Worm (Caenorhabditis elegans) whole organism, L3 larva: Measurements from ENCODE around the gene slcf-1.

Experiments
- R02D3.7 ChIP-seq: fragments of 150-350 bp; optimal IDR thresholded peaks from 2 replicates; lab custom pipeline; 2014; ENCODE audit warnings: missing biosample characterization, missing genetic modification characterization
- ZK546.5 ChIP-seq: sonication (generic microtip); optimal IDR thresholded peaks from 2 replicates; lab custom pipeline; 2017; ENCODE audit warnings: missing biosample characterization, missing genetic modification characterization
- aly-2 ChIP-seq: fragments of 150-350 bp; optimal IDR thresholded peaks from 2 replicates; lab custom pipeline; 2014; ENCODE audit warnings: missing biosample characterization, missing genetic modification characterization
- ama-1 ChIP-seq: fragments of 150-350 bp; optimal IDR thresholded peaks from 2 replicates; lab custom pipeline; 2018
- ceh-16 ChIP-seq: sonication (generic microtip); optimal IDR thresholded peaks from 2 replicates; lab custom pipeline; 2017; ENCODE audit warnings: missing biosample characterization, missing genetic modification characterization
- ceh-28 ChIP-seq: fragments of 150-350 bp; optimal IDR thresholded peaks from 2 replicates; lab custom pipeline; 2014; ENCODE audit warnings: missing biosample characterization, missing genetic modification reagents, missing genetic modification characterization
- ceh-82 ChIP-seq: fragments of 150-350 bp; optimal IDR thresholded peaks from 2 replicates; lab custom pipeline; 2014; ENCODE audit warnings: missing biosample characterization, missing genetic modification characterization
- ceh-9 ChIP-seq: sonication (generic microtip); optimal IDR thresholded peaks from 2 replicates; lab custom pipeline; 2018; ENCODE audit warnings: missing biosample characterization, missing genetic modification characterization
- daf-12 ChIP-seq: fragments of 150-350 bp; optimal IDR thresholded peaks from 2 replicates; lab custom pipeline; 2014; ENCODE audit warnings: missing biosample characterization, missing genetic modification reagents, missing genetic modification characterization
- egl-27 ChIP-seq: sonication (generic microtip); optimal IDR thresholded peaks from 4 replicates; lab custom pipeline; 2017; ENCODE audit warnings: missing biosample characterization, missing genetic modification reagents, missing genetic modification characterization
- egl-5 ChIP-seq: fragments of 150-350 bp; optimal IDR thresholded peaks from 2 replicates; lab custom pipeline; 2017; ENCODE audit warnings: missing biosample characterization, missing genetic modification reagents, missing genetic modification characterization, inconsistent platforms
- elt-1 ChIP-seq: fragments of 150-350 bp; optimal IDR thresholded peaks from 2 replicates; lab custom pipeline; 2014; ENCODE audit warnings: missing biosample characterization, missing genetic modification characterization
- elt-2 ChIP-seq: sonication (generic microtip); optimal IDR thresholded peaks from 2 replicates; lab custom pipeline; 2016; ENCODE audit warnings: missing genetic modification reagents, mild to moderate bottlenecking, missing genetic modification characterization, missing compliant biosample characterization
- elt-3 ChIP-seq, 3 experiments: fragments of 150-350 bp in 1 of 3; sonication (generic microtip) in 2 of 3; optimal IDR thresholded peaks; 2 replicates in 2 of 3; 4 replicates in 1 of 3; lab custom pipeline; 2014 to 2017; ENCODE audit warnings: missing biosample characterization in 3 of 3, missing genetic modification characterization in 3 of 3
- eor-1 ChIP-seq, 2 experiments: fragments of 150-350 bp; optimal IDR thresholded peaks; 2 replicates each; lab custom pipeline; 2014 to 2018; ENCODE audit warnings: missing biosample characterization in 2 of 2, missing genetic modification characterization in 2 of 2
- fkh-10 ChIP-seq: sonication (generic microtip); optimal IDR thresholded peaks from 2 replicates; lab custom pipeline; 2017; ENCODE audit warnings: missing biosample characterization, missing genetic modification reagents, missing genetic modification characterization
- fkh-2 ChIP-seq: fragments of 150-350 bp; optimal IDR thresholded peaks from 2 replicates; lab custom pipeline; 2014; ENCODE audit warnings: missing biosample characterization, missing genetic modification reagents, missing genetic modification characterization
- fos-1 ChIP-seq: fragments of 150-350 bp; optimal IDR thresholded peaks from 2 replicates; lab custom pipeline; 2014; ENCODE audit warnings: missing biosample characterization, missing genetic modification characterization
- hmg-11 ChIP-seq: sonication (generic microtip); optimal IDR thresholded peaks from 2 replicates; lab custom pipeline; 2016; ENCODE audit warnings: missing genetic modification characterization, missing compliant biosample characterization
- jun-1 ChIP-seq: fragments of 150-350 bp; optimal IDR thresholded peaks from 2 replicates; lab custom pipeline; 2014; ENCODE audit warnings: missing biosample characterization, missing genetic modification reagents, missing genetic modification characterization
- lin-15B ChIP-seq: fragments of 150-350 bp; optimal IDR thresholded peaks from 2 replicates; lab custom pipeline; 2014; ENCODE audit warnings: missing biosample characterization, missing genetic modification characterization
- lin-39 ChIP-seq: fragments of 150-350 bp; optimal IDR thresholded peaks from 2 replicates; lab custom pipeline; 2018; ENCODE audit warnings: missing biosample characterization, missing genetic modification reagents, missing genetic modification characterization
- lsy-12 ChIP-seq: sonication (generic microtip); optimal IDR thresholded peaks from 2 replicates; lab custom pipeline; 2016; ENCODE audit warnings: mild to moderate bottlenecking, missing genetic modification characterization, missing compliant biosample characterization
- mdl-1 ChIP-seq: fragments of 150-350 bp; optimal IDR thresholded peaks from 2 replicates; lab custom pipeline; 2014; ENCODE audit warnings: missing biosample characterization, missing genetic modification characterization
- mml-1 ChIP-seq: fragments of 150-350 bp; sonication (generic microtip); optimal IDR thresholded peaks from 3 replicates; lab custom pipeline; 2014; ENCODE audit warnings: missing biosample characterization, missing genetic modification characterization
- nfya-1 ChIP-seq: sonication (generic microtip); optimal IDR thresholded peaks from 2 replicates; lab custom pipeline; 2017; ENCODE audit warnings: missing genetic modification characterization, mild to moderate bottlenecking, missing compliant biosample characterization, antibody characterized with exemption, moderate library complexity; ENCODE audit not compliant: insufficient read depth
- nhr-11 ChIP-seq: fragments of 150-350 bp; optimal IDR thresholded peaks from 2 replicates; lab custom pipeline; 2014; ENCODE audit warnings: missing biosample characterization, missing genetic modification characterization
- nhr-12 ChIP-seq: fragments of 150-350 bp; optimal IDR thresholded peaks from 2 replicates; lab custom pipeline; 2014; ENCODE audit warnings: missing biosample characterization, missing genetic modification characterization
- nhr-23 ChIP-seq: fragments of 150-350 bp; optimal IDR thresholded peaks from 2 replicates; lab custom pipeline; 2014; ENCODE audit warnings: missing biosample characterization, missing genetic modification reagents, missing genetic modification characterization
- nhr-237 ChIP-seq: fragments of 150-350 bp; optimal IDR thresholded peaks from 2 replicates; lab custom pipeline; 2014; ENCODE audit warnings: missing biosample characterization, missing genetic modification characterization
- nhr-25 ChIP-seq: sonication (generic microtip); optimal IDR thresholded peaks from 2 replicates; lab custom pipeline; 2017; ENCODE audit warnings: missing biosample characterization, missing genetic modification characterization
- nhr-28 ChIP-seq: fragments of 150-350 bp; optimal IDR thresholded peaks from 2 replicates; lab custom pipeline; 2014; ENCODE audit warnings: missing biosample characterization, missing genetic modification characterization
- nhr-43 ChIP-seq: sonication (generic microtip); optimal IDR thresholded peaks from 2 replicates; lab custom pipeline; 2016; ENCODE audit warnings: mild to moderate bottlenecking, missing genetic modification characterization, missing compliant biosample characterization; ENCODE audit not compliant: poor library complexity, severe bottlenecking
- nhr-67 ChIP-seq: fragments of 150-350 bp; optimal IDR thresholded peaks from 2 replicates; lab custom pipeline; 2014; ENCODE audit warnings: missing biosample characterization, missing genetic modification characterization
- nhr-76 ChIP-seq: fragments of 150-350 bp; sonication (generic microtip); optimal IDR thresholded peaks from 5 replicates; lab custom pipeline; 2014; ENCODE audit warnings: missing biosample characterization, missing genetic modification characterization
- nhr-77 ChIP-seq: fragments of 150-350 bp; optimal IDR thresholded peaks from 2 replicates; lab custom pipeline; 2014; ENCODE audit warnings: missing biosample characterization, missing genetic modification characterization
- pha-4 ChIP-seq: fragments of 150-350 bp; optimal IDR thresholded peaks from 2 replicates; lab custom pipeline; 2014; ENCODE audit warnings: missing biosample characterization, missing genetic modification reagents, missing genetic modification characterization
- pqm-1 ChIP-seq: fragments of 150-350 bp; optimal IDR thresholded peaks from 2 replicates; lab custom pipeline; 2017; ENCODE audit warnings: missing biosample characterization, missing genetic modification characterization, inconsistent platforms
- sea-2 ChIP-seq: fragments of 150-350 bp; sonication (generic microtip); optimal IDR thresholded peaks from 4 replicates; lab custom pipeline; 2014; ENCODE audit warnings: missing biosample characterization, missing genetic modification reagents, missing genetic modification characterization
- skn-1 ChIP-seq: fragments of 150-350 bp; optimal IDR thresholded peaks from 2 replicates; lab custom pipeline; 2014; ENCODE audit warnings: missing biosample characterization, missing genetic modification characterization
- snpc-4 ChIP-seq: fragments of 150-350 bp; optimal IDR thresholded peaks from 2 replicates; lab custom pipeline; 2014; ENCODE audit warnings: missing biosample characterization, missing genetic modification characterization
- tbx-2 ChIP-seq: sonication (generic microtip); optimal IDR thresholded peaks from 2 replicates; lab custom pipeline; 2016; ENCODE audit warnings: mild to moderate bottlenecking, missing genetic modification characterization, missing compliant biosample characterization
- unc-39 ChIP-seq: sonication (generic microtip); optimal IDR thresholded peaks from 4 replicates; lab custom pipeline; 2017; ENCODE audit warnings: missing biosample characterization, missing genetic modification characterization
- unc-62 ChIP-seq: fragments of 150-350 bp; sonication (generic microtip); optimal IDR thresholded peaks from 4 replicates; lab custom pipeline; 2014; ENCODE audit warnings: missing biosample characterization, missing genetic modification reagents, missing genetic modification characterization
- zag-1 ChIP-seq: fragments of 150-350 bp; optimal IDR thresholded peaks from 2 replicates; lab custom pipeline; 2014; ENCODE audit warnings: missing biosample characterization, missing genetic modification characterization
- ztf-11 ChIP-seq: fragments of 150-350 bp; optimal IDR thresholded peaks from 2 replicates; lab custom pipeline; 2014; ENCODE audit warnings: missing biosample characterization, missing genetic modification characterization
- ztf-4 ChIP-seq: fragments of 150-350 bp; optimal IDR thresholded peaks from 2 replicates; lab custom pipeline; 2014; ENCODE audit warnings: missing biosample characterization, missing genetic modification characterization

The slcf-1 gene

DNA sequence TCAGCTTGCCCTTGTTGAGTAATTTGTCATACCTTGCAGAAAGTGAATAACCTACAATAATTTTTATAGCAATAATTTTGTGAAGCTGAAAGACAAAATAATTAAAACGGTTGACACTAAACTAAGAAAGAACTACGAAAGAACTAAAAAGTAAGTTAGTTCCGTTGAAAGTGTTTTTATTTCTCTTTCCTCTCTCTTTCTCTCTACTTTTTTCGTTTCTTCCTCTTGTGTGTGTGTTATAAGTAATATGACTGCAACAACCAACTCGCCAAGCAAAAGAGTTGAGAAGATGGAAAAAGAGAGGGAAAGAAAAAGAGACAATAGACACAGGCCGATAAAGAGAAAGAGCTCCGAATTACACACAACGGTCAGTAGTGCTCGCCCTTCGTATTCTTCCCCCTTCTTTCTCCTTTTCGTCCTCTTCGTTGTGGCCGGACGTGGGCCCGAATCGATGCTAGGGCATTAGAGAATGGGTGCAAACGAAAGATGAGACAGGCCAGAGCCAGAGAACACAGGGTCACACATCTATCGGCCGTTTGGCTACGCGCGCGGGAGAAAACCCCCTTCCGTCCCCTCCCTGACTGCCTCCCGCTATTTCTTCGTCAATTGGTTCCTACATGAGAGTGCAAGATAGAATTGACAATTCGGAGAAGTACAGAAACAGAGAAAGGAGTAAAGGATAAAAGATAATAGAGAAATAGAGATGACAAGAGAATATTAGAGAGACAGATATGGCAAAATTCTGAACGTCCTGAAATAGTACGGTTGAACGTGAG, 26.3 kb downstream of the slcf-1 start, which contains the start of gene syd-2:
Gene syd-2, minus strand, starts transcription at position 51 of the 776 bp plus-strand sequence.
- TF ChIP-seq ceh-82 (no peak), nhr-77 (tag; lab: Kevin White, UChicago) (no peak), pqm-1 (tag; lab: Kevin White, UChicago) (peak; percentile 2), aly-2 (no peak), daf-12 (tag; lab: Kevin White, UChicago) (no peak), jun-1 (peak; percentile 35), nhr-28 (tag; lab: Kevin White, UChicago) (no peak), nhr-12 (tag; lab: Kevin White, UChicago) (no peak), unc-39 (tag; lab: Kevin White, UChicago) (no peak), sea-2 (no peak), lsy-12 (tag; lab: Kevin White, UChicago) (peak; percentile 30), ceh-16 (tag; lab: Kevin White, UChicago) (no peak), nhr-43 (no peak), zag-1 (no peak), fkh-10 (GFP tag; lab: Kevin White, UChicago) (peak; percentile 85), elt-2 (peak; percentile 34), nhr-11 (tag; lab: Kevin White, UChicago) (peak; percentile 47), pha-4 (tag; lab: Kevin White, UChicago) (peak; percentile 68), ceh-28 (peak; percentile 70), ztf-11 (no peak), egl-27 (peak; percentile 4), R02D3.7 (tag; lab: Kevin White, UChicago) (peak; percentile 19), lin-39 (tag; lab: Kevin White, UChicago) (peak; percentile 95), elt-1 (tag; lab: Kevin White, UChicago) (no peak), snpc-4 (no peak), fkh-2 (tag; lab: Kevin White, UChicago) (no peak), fos-1 (tag; lab: Kevin White, UChicago) (no peak), nhr-23 (tag; lab: Kevin White, UChicago) (peak; percentile 59), nhr-67 (tag; lab: Kevin White, UChicago) (no peak), ztf-4 (tag; lab: Kevin White, UChicago) (no peak), ceh-9 (tag; lab: Kevin White, UChicago) (no peak), skn-1 (peak; percentile 6), tbx-2 (peak; percentile 57), hmg-11 (tag; lab: Kevin White, UChicago) (peak; percentile 95), unc-62 (peak; percentile 79), nhr-76 (no peak), elt-3 (tag; optimal IDR thresholded peaks at IDR 0.05; lab: Kevin White, UChicago) (no peak), mml-1 (tag; lab: Kevin White, UChicago) (no peak), lin-15B (tag; lab: Kevin White, UChicago) (peak; percentile 55), nhr-237 (tag; lab: Kevin White, UChicago) (no peak), nfya-1 (tag; lab: Kevin White, UChicago) (peak; percentile 75), eor-1 (tag; optimal IDR thresholded peaks at IDR 0.05; lab: Kevin White, UChicago) (no peak), ZK546.5 (tag; lab: Kevin White, UChicago) (no peak), ama-1 (lab: Kevin White, UChicago) (no peak), egl-5 (peak; percentile 6), nhr-25 (tag; lab: Kevin White, UChicago) (peak; percentile 27), mdl-1 (tag; lab: Kevin White, UChicago) (no peak)
